Fruit fly (Drosophila melanogaster) S2 (cell line): Measurements from ENCODE around the gene Mocs2B.
"Not testable (repeated sequence)": the region's sequence is repeated elsewhere in the genome, so short reads cannot be mapped to it uniquely, and the experiment has no call there.

ENCODE experiments used
- CG8478 ChIP-seq: fragments of >200 bp; optimal IDR thresholded peaks from 2 replicates; lab custom pipeline; 2018
- CTCF ChIP-seq, 2 experiments: fragments of >200 bp; optimal IDR thresholded peaks; 2 replicates each; lab custom pipeline; 2018

Gene Mocs2B

DNA sequence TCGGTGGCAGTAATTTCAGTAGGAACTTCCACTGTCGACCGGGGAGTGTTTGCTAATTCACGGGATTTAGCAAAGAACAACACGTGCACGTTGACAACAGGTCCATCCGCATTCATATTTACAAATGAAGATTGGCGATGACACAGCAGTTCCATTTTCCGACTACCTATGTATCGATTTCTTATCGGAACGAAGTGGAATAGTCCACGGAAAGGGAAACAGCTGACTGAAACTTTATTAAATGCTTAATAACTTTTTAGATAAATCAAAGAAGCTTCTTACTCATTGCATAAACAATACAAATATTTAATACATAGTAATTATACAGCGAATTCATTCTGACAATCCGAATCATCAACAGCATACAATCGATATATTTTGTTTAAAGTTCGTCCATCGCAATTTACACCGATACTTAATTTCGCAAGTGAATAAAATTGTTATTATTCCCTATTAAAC is at the start of gene Mocs2B, which contains the start of the genes Mocs2A and Clbn:
Mocs2B (minus strand) TSS at position 129 of the 459 bp plus-strand sequence.
Mocs2A (minus strand) TSS at position 129 of the 459 bp plus-strand sequence.
Clbn (plus strand) TSS at position 272 of the 459 bp plus-strand sequence.
- TF ChIP-seq CTCF (optimal IDR thresholded peaks at IDR 0.05; lab: Kevin White, UChicago) (no peak), CG8478 (lab: Kevin White, UChicago) (no peak)

dm6 chr3R:25176517-25176916 is 49.4 kb upstream of the Mocs2B start:
- TF ChIP-seq CTCF (optimal IDR thresholded peaks at IDR 0.05; lab: Kevin White, UChicago) (no peak), CG8478 (lab: Kevin White, UChicago) (no peak)

DNA sequence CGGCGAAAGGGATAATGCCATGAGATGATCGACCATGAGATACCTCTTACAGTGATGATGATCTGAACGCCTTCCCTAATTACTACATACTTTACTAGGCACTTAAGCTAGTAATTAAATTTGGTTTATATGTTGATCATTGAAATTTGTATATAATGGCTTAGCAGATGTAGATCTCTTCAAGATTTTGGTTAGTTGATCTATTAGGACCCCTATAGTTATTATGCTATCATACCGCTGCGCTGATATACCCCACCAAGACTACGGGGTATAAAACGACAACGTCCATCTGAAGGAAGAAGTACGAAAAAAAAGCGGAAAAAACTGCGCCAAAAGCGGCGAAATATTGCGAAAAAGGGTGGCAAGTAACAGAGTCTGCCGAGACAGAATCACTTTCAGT is 47.1 kb upstream of the Mocs2B start:
- TF ChIP-seq CTCF (optimal IDR thresholded peaks at IDR 0.05; lab: Kevin White, UChicago) = no peak
- TF ChIP-seq CG8478 (lab: Kevin White, UChicago) = no peak

DNA sequence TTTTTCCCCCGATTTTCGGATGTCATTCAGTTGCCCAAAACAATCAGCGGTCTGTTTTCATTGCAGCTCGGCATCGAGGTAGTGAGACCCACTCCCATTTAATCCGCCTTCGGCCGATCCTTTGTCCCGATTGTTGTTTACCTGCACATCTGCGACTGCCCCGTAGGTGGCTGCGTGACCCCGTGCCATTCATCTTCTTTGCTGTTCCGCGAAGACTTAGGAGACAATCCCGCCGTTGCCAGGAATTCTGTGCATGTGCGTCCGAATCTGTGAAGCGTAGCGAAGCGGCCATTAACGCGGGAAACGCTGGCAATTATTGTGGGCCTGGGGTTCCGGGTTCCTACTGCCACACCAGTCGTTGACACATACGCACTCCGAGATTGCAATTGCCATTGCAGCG is 45.8 kb upstream of the Mocs2B start:
- TF ChIP-seq CTCF (optimal IDR thresholded peaks at IDR 0.05; lab: Kevin White, UChicago) (no peak), CG8478 (lab: Kevin White, UChicago) (no peak)

dm6 chr3R:25172353-25172752 is 45.2 kb upstream of the Mocs2B start:
- TF ChIP-seq CTCF (optimal IDR thresholded peaks at IDR 0.05; lab: Kevin White, UChicago) = no peak
- TF ChIP-seq CG8478 (lab: Kevin White, UChicago) = no peak

dm6 chr3R:25168259-25168972 is 41.3 kb upstream of the Mocs2B start:
- no peak for TF ChIP-seq CTCF (optimal IDR thresholded peaks at IDR 0.05; lab: Kevin White, UChicago)
- no peak for TF ChIP-seq CG8478 (lab: Kevin White, UChicago)

dm6 chr3R:25167407-25168191 is 40.4 kb upstream of the Mocs2B start:
- TF ChIP-seq CG8478 (lab: Kevin White, UChicago) = no peak
- TF ChIP-seq CTCF (optimal IDR thresholded peaks at IDR 0.05; lab: Kevin White, UChicago) = no peak

DNA sequence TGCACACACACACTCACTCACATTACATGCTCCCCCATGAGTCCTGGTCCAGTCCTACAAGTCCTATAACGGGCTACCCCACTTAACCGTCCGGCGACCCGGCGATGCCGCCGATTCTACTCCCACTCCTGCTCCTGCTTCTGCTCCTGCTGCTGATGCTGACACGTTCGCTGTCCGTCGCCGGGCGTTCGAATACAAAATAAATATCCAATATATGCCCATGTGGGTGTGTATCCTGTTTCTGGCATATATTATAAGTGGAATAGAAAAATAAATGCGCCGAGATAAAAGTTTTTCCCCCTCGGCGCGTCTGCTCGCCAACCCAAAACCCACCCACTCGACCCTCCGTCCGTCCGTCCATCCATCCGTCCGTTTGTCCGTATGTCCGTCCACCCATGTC is 39.6 kb upstream of the Mocs2B start:
- no peak for TF ChIP-seq CTCF (optimal IDR thresholded peaks at IDR 0.05; lab: Kevin White, UChicago)
- no peak for TF ChIP-seq CG8478 (lab: Kevin White, UChicago)

- no peak for TF ChIP-seq CTCF (optimal IDR thresholded peaks at IDR 0.05; lab: Kevin White, UChicago)
- no peak for TF ChIP-seq CG8478 (lab: Kevin White, UChicago)
These were observed 34.4 kb upstream of the Mocs2B start for dm6 chr3R:25161520-25161919.

DNA sequence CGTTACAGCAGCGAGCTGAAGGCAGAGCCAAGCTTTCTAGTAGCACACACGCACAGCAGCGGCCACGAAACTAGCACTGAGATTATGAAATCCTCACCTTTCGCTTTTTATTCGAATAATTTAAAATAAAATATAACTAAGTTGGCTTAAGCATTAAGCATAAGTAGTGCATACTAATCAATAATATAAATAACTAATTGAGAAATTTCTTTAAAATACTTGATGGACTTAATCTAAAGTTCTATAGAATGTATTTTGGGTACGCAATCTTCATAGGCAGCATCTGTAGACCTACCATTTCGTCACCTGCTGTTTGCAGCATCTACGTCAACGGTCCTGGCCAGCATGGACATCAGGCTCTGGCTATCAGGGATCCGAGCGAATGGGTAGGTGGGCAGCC is 25.2 kb upstream of the Mocs2B start:
- TF ChIP-seq CTCF (optimal IDR thresholded peaks at IDR 0.05; lab: Kevin White, UChicago) (no peak), CG8478 (lab: Kevin White, UChicago) (no peak)

DNA sequence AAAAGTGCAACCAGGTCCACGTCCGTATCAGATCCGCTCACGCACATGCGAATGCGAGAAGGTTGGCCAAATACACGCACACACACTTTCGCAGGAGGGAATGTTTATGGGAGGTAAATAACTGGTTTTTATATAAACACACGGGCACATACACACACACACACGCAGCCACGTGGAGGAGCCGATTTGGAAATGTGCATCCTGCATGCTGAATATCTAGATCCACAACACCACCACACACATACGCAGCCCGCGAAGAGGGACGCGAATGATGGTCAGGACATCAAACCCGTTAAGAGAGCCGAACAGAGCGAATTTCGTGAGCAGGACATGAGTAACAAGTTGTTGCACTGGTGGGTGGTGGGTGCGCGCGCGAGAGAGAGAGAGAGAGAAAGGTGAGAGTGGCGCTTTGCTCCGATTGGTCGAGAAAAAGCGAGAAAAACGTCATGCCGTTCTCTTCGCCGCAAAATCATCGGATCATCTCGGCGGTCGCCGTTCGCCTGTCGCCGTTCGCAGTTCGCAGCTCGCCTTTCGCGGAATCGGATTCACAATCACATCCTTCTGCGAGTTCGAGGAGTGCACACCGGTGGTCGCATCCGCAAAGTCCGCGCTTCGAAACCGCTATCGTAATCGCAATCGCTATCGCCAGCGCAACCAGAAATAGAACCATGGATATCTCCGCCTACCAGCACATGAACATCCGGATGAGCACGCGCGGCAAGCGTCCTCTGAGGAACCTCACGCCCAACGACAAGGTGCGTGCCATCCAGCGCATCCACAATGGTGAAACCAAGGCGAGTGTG is 10.6 kb upstream of the Mocs2B start, which contains the start of gene danr:
danr (plus strand) TSS at position 508 of the 803 bp plus-strand sequence.
- TF ChIP-seq CG8478 (lab: Kevin White, UChicago) = no peak
- TF ChIP-seq CTCF (optimal IDR thresholded peaks at IDR 0.05; lab: Kevin White, UChicago) = no peak

dm6 chr3R:25131042-25131441 is 3.9 kb upstream of the Mocs2B start, which contains the start of gene Bili:
TSS of gene Bili (plus strand) at chr3R:25131306.
- not testable (repeated sequence) for TF ChIP-seq CG8478 (lab: Kevin White, UChicago); CTCF (optimal IDR thresholded peaks at IDR 0.05; lab: Kevin White, UChicago)

DNA sequence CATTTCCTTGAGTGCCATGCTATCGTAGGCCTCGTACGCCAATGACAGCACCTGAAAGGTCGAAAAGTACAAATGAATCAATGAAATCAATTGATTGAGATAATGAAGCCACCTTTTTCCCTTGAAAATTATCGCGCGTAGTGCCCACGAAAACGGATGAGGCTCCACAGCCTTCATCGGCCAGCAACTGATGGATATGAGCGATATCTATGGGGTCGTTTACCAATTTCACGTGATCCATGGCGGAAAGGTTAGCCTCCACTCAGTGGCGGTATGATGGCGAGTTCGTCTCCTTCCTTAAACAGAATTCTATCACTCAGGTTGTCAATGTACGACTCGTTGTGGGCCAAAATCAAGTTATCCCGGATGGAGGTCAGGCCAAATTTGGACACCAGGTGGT is 336 bp downstream of the Mocs2B start:
- TF ChIP-seq CG8478 (lab: Kevin White, UChicago) (no peak), CTCF (optimal IDR thresholded peaks at IDR 0.05; lab: Kevin White, UChicago) (no peak)

DNA sequence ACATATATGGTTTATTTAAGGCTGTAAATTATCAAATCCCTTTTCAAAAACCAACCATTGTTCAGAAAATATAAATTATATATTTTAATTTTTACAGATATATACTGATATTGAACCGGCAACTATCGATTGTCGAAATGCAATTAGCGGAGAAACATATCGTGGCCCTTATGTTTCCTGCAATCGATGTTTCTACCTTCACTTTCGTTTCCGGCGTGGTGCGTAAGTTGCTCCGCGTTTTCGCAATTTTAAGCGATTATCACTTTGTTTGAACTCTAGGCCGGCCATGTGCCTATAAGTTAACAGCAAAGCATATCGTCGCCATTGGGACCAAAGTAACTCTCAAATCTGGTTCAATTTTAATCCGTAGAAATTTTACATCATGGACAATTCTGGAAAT is 3.9 kb downstream of the Mocs2B start, which contains the start of gene vig2:
vig2 (plus strand) TSS at position 112 of the 400 bp plus-strand sequence.
- TF ChIP-seq CTCF (optimal IDR thresholded peaks at IDR 0.05; lab: Kevin White, UChicago); CG8478 (lab: Kevin White, UChicago): not testable (repeated sequence)
